Fruit fly (Drosophila melanogaster) whole organism, adult: Measurements from ENCODE around the gene RpS28b.

ENCODE experiments used
- CG11617 ChIP-seq: fragments of 200-800 bp; sonication (Bioruptor generic); optimal IDR thresholded peaks from 2 replicates; lab custom pipeline; 2017; ENCODE audit warnings: mild to moderate bottlenecking, missing biosample characterization, missing genetic modification reagents, missing genetic modification characterization
- CG12768 ChIP-seq: fragments of 200-800 bp; sonication (Bioruptor generic); optimal IDR thresholded peaks from 2 replicates; lab custom pipeline; 2017; ENCODE audit warnings: missing biosample characterization, missing genetic modification characterization, mild to moderate bottlenecking, moderate library complexity, missing genetic modification reagents
- CG1620 ChIP-seq: fragments of 200-800 bp; sonication (Bioruptor generic); optimal IDR thresholded peaks from 2 replicates; lab custom pipeline; 2016; ENCODE audit warnings: missing biosample characterization, missing genetic modification characterization
- CG5204 ChIP-seq: fragments of 200-800 bp; sonication (Bioruptor generic); optimal IDR thresholded peaks from 2 replicates; lab custom pipeline; 2016; ENCODE audit warnings: missing biosample characterization, missing genetic modification characterization
- CG7101 ChIP-seq: fragments of 200-800 bp; sonication (Bioruptor generic); optimal IDR thresholded peaks from 2 replicates; lab custom pipeline; 2018; ENCODE audit warnings: missing biosample characterization, mild to moderate bottlenecking, missing genetic modification characterization, moderate library complexity
- Clk ChIP-seq: fragments of 200-800 bp; sonication (Bioruptor generic); optimal IDR thresholded peaks from 2 replicates; lab custom pipeline; 2017; ENCODE audit warnings: missing biosample characterization, missing genetic modification characterization
- Crg-1 ChIP-seq: fragments of 200-800 bp; sonication (Bioruptor generic); optimal IDR thresholded peaks from 2 replicates; lab custom pipeline; 2016; ENCODE audit warnings: missing biosample characterization, missing genetic modification characterization
- Hr96 ChIP-seq: fragments of 200-800 bp; sonication (Bioruptor generic); optimal IDR thresholded peaks from 2 replicates; lab custom pipeline; 2016; ENCODE audit warnings: missing biosample characterization, missing genetic modification characterization
- Mnt ChIP-seq: fragments of 200-800 bp; sonication (Bioruptor generic); optimal IDR thresholded peaks from 2 replicates; lab custom pipeline; 2016; ENCODE audit warnings: missing biosample characterization, mild to moderate bottlenecking, missing genetic modification characterization
- kay ChIP-seq: fragments of 200-800 bp; sonication (Bioruptor generic); peaks from one replicate; lab custom pipeline; 2016; ENCODE audit warnings: missing biosample characterization, missing genetic modification characterization, borderline replicate concordance
- ovo ChIP-seq: fragments of 200-800 bp; sonication (Bioruptor generic); optimal IDR thresholded peaks from 2 replicates; lab custom pipeline; 2016; ENCODE audit warnings: missing biosample characterization, missing genetic modification characterization
- pad ChIP-seq: fragments of 200-800 bp; sonication (Bioruptor generic); optimal IDR thresholded peaks from 3 replicates; lab custom pipeline; 2017; ENCODE audit warnings: missing biosample characterization, missing genetic modification characterization, mild to moderate bottlenecking, moderate library complexity, missing genetic modification reagents
- tj ChIP-seq: fragments of 200-800 bp; sonication (Bioruptor generic); optimal IDR thresholded peaks from 3 replicates; lab custom pipeline; 2017; ENCODE audit warnings: missing biosample characterization, mild to moderate bottlenecking, missing genetic modification characterization, moderate library complexity
- toe ChIP-seq: fragments of 200-800 bp; sonication (Bioruptor generic); optimal IDR thresholded peaks from 2 replicates; lab custom pipeline; 2016; ENCODE audit warnings: missing biosample characterization, missing genetic modification characterization

DNA sequence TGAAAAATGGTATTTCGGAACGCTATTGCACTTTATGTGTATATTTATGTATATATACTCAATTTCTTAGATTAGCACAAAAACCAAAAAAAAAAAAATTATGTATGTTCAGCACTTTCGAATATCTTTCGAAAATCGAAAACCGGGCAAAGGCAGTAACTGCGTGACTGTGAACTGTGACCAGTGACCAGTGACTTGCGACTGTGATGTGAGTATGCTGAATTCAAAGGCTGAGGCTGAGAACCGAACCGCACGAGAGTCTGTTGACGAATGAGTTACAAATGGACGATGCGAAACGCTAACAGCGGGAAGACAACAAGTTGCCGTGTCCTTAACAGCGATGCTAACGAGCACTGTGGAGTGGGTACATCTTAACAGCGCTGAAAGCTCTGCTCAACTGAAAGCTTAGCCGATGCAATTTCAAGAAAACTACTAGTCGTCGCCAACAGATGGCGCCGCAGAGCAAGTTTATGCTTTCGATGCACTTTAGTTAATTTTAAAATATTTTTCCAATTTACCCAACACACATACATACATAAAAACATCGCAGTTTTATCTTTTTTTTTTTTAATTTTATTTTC, 3.8 kb upstream of the RpS28b start, which contains the start of gene CG32700:
- TF ChIP-seq CG7101 (tag; lab: Kevin White, UChicago) = peak; percentile 16
- no peak for TF ChIP-seq toe (GFP tag; lab: Kevin White, UChicago)
- TF ChIP-seq CG11617 (GFP tag; lab: Kevin White, UChicago) = no peak
- TF ChIP-seq Clk (GFP tag; lab: Kevin White, UChicago) = no peak
- peak; percentile 85 for TF ChIP-seq tj
- no peak for TF ChIP-seq ovo (GFP tag; lab: Kevin White, UChicago)
- no peak for TF ChIP-seq CG1620
- TF ChIP-seq Mnt (GFP tag; lab: Kevin White, UChicago) = no peak
- no peak for TF ChIP-seq CG5204 (GFP tag; lab: Kevin White, UChicago)
- no peak for TF ChIP-seq pad (GFP tag; lab: Kevin White, UChicago)
- TF ChIP-seq Crg-1 (GFP tag; lab: Kevin White, UChicago) = no peak
- TF ChIP-seq CG12768 (GFP tag; lab: Kevin White, UChicago) = no peak
- no peak for TF ChIP-seq Hr96 (GFP tag; lab: Kevin White, UChicago)
- TF ChIP-seq kay (GFP tag; lab: Kevin White, UChicago) = no peak
